Worm (Caenorhabditis elegans): ENCODE data around the gene ZC239.16.

- TF ChIP-seq F57C9.4 (tag; optimal IDR thresholded peaks at IDR 0.05) (no peak), ztf-3 (GFP tag; optimal IDR thresholded peaks at IDR 0.05) (no peak)
Observed at ce11 chrII:3237038-3237521, 12.0 kb upstream of the ZC239.16 start, which contains the start of the genes srz-67 and C17F4.11.

Measured in whole organism, young adult.